Fruit fly (Drosophila melanogaster) Kc167 (cell line): ENCODE results near the gene CG31908.

ENCODE experiments used
- Myc ChIP-seq: fragments of >200 bp; optimal IDR thresholded peaks from 2 replicates; lab custom pipeline; 2017; ENCODE audit warnings: missing external identifiers
- Sin3A ChIP-seq: fragments of >200 bp; optimal IDR thresholded peaks from 2 replicates; lab custom pipeline; 2018; ENCODE audit warnings: missing external identifiers
- h ChIP-seq: fragments of >200 bp; optimal IDR thresholded peaks from 3 replicates; lab custom pipeline; 2018; ENCODE audit warnings: missing external identifiers
- insv ChIP-seq: fragments of >200 bp; optimal IDR thresholded peaks from 3 replicates; lab custom pipeline; 2018; ENCODE audit warnings: missing external identifiers
- psq ChIP-seq: fragments of >200 bp; optimal IDR thresholded peaks from 2 replicates; lab custom pipeline; 2017; ENCODE audit warnings: missing external identifiers
- ttk ChIP-seq: sonication (Bioruptor generic); optimal IDR thresholded peaks from 2 replicates; lab custom pipeline; 2017; ENCODE audit warnings: missing external identifiers

CG31908 gene

DNA sequence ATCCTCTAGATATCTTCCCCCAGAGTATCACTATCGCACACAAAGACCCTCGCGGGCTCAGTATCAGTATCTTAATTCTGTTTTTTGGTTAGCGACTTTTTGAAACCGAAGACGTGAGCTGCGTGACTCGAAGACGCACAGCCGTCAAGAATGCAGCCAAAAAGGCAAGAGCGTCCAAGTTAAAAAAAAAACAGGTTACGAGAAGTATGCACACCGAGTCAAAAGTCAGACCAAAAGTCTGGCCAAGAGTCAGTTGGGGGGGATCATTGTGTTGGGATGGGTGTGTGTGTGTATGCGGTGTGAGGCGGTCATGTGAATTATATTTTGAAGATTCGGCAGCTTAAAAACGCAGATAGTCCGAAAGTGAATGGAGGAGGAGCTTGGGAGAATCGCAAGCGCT lies 21.7 kb downstream of the CG31908 start:
- TF ChIP-seq insv (lab: Kevin White, UChicago) = no peak
- TF ChIP-seq h (lab: Kevin White, UChicago) = no peak
- no peak for TF ChIP-seq Myc (lab: Kevin White, UChicago)
- TF ChIP-seq ttk (lab: Kevin White, UChicago) = no peak
- TF ChIP-seq Sin3A (lab: Kevin White, UChicago) = no peak
- no peak for TF ChIP-seq psq (lab: Kevin White, UChicago)

DNA sequence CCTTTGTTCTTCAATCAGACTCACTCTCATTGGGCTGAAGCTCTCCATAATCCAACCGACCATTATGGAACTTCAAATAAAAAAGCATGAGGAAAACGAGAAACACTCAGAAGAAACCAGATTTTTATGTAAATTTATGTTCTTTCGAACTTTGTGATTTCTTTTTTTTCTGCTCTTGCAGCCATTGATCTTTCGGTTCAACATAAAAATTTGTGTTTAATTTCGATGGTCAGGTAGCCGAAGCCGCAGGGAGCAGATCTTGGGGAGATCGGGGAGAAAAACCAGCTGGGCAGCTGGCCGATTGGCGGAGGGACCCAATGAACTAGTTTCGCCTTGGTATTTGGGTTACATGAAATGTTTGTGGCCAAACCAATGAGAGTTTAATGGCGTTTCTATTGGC lies 22.9 kb downstream of the CG31908 start:
- TF ChIP-seq psq (lab: Kevin White, UChicago) = no peak
- no peak for TF ChIP-seq h (lab: Kevin White, UChicago)
- no peak for TF ChIP-seq Myc (lab: Kevin White, UChicago)
- TF ChIP-seq ttk (lab: Kevin White, UChicago) = no peak
- no peak for TF ChIP-seq insv (lab: Kevin White, UChicago)
- no peak for TF ChIP-seq Sin3A (lab: Kevin White, UChicago)

DNA sequence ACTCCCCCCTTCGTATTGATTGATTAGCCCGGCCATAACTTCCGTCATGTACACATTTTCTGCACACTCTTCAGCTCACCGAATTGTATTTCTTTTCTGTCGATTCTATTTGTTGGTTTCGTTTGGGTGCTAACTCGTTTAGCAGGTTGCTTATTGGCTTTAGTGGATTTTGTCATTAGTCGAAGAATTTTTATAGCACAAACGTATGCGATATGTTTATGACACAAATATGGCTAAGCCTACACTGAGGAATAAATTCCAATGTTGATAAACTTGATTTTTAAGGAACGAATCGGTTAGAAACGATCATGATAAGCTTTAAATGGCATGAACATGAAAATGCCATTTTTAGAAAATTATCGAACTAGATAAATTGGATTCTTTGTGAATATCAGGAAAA lies 28.5 kb downstream of the CG31908 start:
- TF ChIP-seq Sin3A (lab: Kevin White, UChicago) (no peak), h (lab: Kevin White, UChicago) (no peak), psq (lab: Kevin White, UChicago) (no peak), insv (lab: Kevin White, UChicago) (no peak)

DNA sequence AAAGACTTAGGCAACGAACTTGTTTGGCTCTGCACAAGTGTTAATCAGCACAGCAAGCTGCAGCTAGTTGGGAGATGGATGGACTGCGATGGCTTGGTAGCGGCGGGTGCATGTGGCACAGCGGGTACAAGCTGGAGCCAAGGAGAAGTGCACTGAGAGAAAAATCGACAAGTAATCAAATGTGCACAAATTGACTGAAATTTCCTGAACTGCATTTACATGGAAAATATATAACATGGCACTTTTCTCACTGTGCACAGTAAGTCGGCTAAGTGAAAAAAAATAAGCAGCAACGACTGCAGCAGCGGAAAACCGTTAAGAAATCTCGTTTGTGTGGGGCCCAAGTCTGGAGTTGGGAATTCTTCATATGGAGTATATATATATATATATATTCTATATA lies 36.1 kb downstream of the CG31908 start:
- TF ChIP-seq Myc (lab: Kevin White, UChicago) = no peak
- TF ChIP-seq insv (lab: Kevin White, UChicago) = no peak
- no peak for TF ChIP-seq Sin3A (lab: Kevin White, UChicago)
- TF ChIP-seq psq (lab: Kevin White, UChicago) = no peak
- TF ChIP-seq h (lab: Kevin White, UChicago) = no peak
- no peak for TF ChIP-seq ttk (lab: Kevin White, UChicago)
